Worm (Caenorhabditis elegans): ENCODE measurements around the gene irg-6.
"Not testable (repeated sequence)": the region's sequence is repeated elsewhere in the genome, so short reads cannot be mapped to it uniquely, and the experiment has no call there.

ce11 chrIV:12875260-12875659 is 39.5 kb downstream of the irg-6 start, which contains the start of gene ZK896.1:
- TF ChIP-seq Y95B8A.8 (GFP tag; IDR thresholded peaks at IDR 0.05); egrh-3 (GFP tag; IDR thresholded peaks at IDR 0.05); snpc-4 (GFP tag; optimal IDR thresholded peaks at IDR 0.05); snpc-4 (tag; optimal IDR thresholded peaks at IDR 0.05); ztf-28 (GFP tag; IDR thresholded peaks at IDR 0.05); tlf-1 (GFP tag; optimal IDR thresholded peaks at IDR 0.05); him-1 (tag; optimal IDR thresholded peaks at IDR 0.05); F39B2.1 (GFP tag; IDR thresholded peaks at IDR 0.05); hmg-20 (GFP tag; IDR thresholded peaks at IDR 0.05); attf-3 (GFP tag; conservative IDR thresholded peaks at IDR 0.05); T07F8.4 (tag; optimal IDR thresholded peaks at IDR 0.05); akir-1 (GFP tag; optimal IDR thresholded peaks at IDR 0.05); dpl-1 (GFP tag; optimal IDR thresholded peaks at IDR 0.05); unc-62 (GFP tag; optimal IDR thresholded peaks at IDR 0.05): not testable (repeated sequence)

All from whole organism, young adult.